Worm (Caenorhabditis elegans) whole organism, L1 larva: Measurements from ENCODE around the gene sms-1.

Experiments used
- C04F5.9 ChIP-seq: sonication (generic microtip); optimal IDR thresholded peaks from 2 replicates; lab custom pipeline; 2016; ENCODE audit warnings: missing genetic modification characterization, missing compliant biosample characterization
- C16A3.4 ChIP-seq: fragments of 150-350 bp; optimal IDR thresholded peaks from 2 replicates; lab custom pipeline; 2014; ENCODE audit warnings: missing biosample characterization, missing genetic modification characterization
- C34B4.2 ChIP-seq: sonication (generic microtip); optimal IDR thresholded peaks from 2 replicates; lab custom pipeline; 2017; ENCODE audit warnings: mild to moderate bottlenecking, missing genetic modification characterization, missing compliant biosample characterization
- F16B12.6 ChIP-seq: fragments of 150-350 bp; optimal IDR thresholded peaks from 2 replicates; lab custom pipeline; 2014; ENCODE audit warnings: missing biosample characterization, missing genetic modification characterization
- ama-1 ChIP-seq: fragments of 150-350 bp; optimal IDR thresholded peaks from 2 replicates; lab custom pipeline; 2014
- blmp-1 ChIP-seq: fragments of 150-350 bp; optimal IDR thresholded peaks from 2 replicates; lab custom pipeline; 2014; ENCODE audit warnings: missing biosample characterization, missing genetic modification characterization
- ceh-8 ChIP-seq: fragments of 200-800 bp; sonication (Bioruptor generic); optimal IDR thresholded peaks from 2 replicates; lab custom pipeline; 2018; ENCODE audit warnings: mild to moderate bottlenecking, missing genetic modification characterization, moderate library complexity, missing compliant biosample characterization
- ceh-82 ChIP-seq, 3 experiments: fragments of 150-350 bp in 1 of 3; sonication (generic microtip) in 2 of 3; optimal IDR thresholded peaks; 2 replicates each; lab custom pipeline; 2014 to 2017; ENCODE audit warnings: missing biosample characterization in 3 of 3, missing genetic modification characterization in 3 of 3
- ceh-90 ChIP-seq: sonication (generic microtip); optimal IDR thresholded peaks from 2 replicates; lab custom pipeline; 2016; ENCODE audit warnings: missing genetic modification characterization, missing compliant biosample characterization
- ces-1 ChIP-seq: fragments of 150-350 bp; optimal IDR thresholded peaks from 2 replicates; lab custom pipeline; 2014; ENCODE audit warnings: missing biosample characterization, missing genetic modification reagents, missing genetic modification characterization
- dpl-1 ChIP-seq, 3 experiments: fragments of 150-350 bp in 2 of 3; sonication (generic microtip) in 1 of 3; optimal IDR thresholded peaks; 2 replicates each; lab custom pipeline; 2014 to 2017; ENCODE audit warnings: missing biosample characterization in 3 of 3, missing genetic modification characterization in 3 of 3, missing genetic modification reagents in 3 of 3
- dsc-1 ChIP-seq: sonication (generic microtip); optimal IDR thresholded peaks from 2 replicates; lab custom pipeline; 2016; ENCODE audit warnings: mild to moderate bottlenecking, missing genetic modification characterization, missing compliant biosample characterization
- efl-1 ChIP-seq, 4 experiments: fragments of 150-350 bp; optimal IDR thresholded peaks in 3 of 4; peaks in 1 of 4; 1 replicate in 1 of 4; 2 replicates in 3 of 4; lab custom pipeline; 2014; ENCODE audit warnings: missing biosample characterization in 2 of 4, missing genetic modification characterization in 2 of 4, missing genetic modification reagents in 2 of 4
- efl-3 ChIP-seq: fragments of 200-800 bp; sonication (Bioruptor generic); optimal IDR thresholded peaks from 2 replicates; lab custom pipeline; 2018; ENCODE audit warnings: mild to moderate bottlenecking, missing genetic modification characterization, missing compliant biosample characterization
- egl-13 ChIP-seq: sonication (generic microtip); optimal IDR thresholded peaks from 2 replicates; lab custom pipeline; 2016; ENCODE audit warnings: missing genotype, missing genetic modification reagents, missing genetic modification characterization, missing compliant biosample characterization
- elt-2 ChIP-seq: sonication (generic microtip); optimal IDR thresholded peaks from 2 replicates; lab custom pipeline; 2016; ENCODE audit warnings: missing genetic modification characterization, mild to moderate bottlenecking, inconsistent platforms, missing compliant biosample characterization, missing genetic modification reagents
- fkh-8 ChIP-seq: sonication (generic microtip); optimal IDR thresholded peaks from 2 replicates; lab custom pipeline; 2016; ENCODE audit warnings: mild to moderate bottlenecking, missing genetic modification characterization, missing compliant biosample characterization
- hlh-17 ChIP-seq: fragments of 200-800 bp; sonication (Bioruptor generic); optimal IDR thresholded peaks from 2 replicates; lab custom pipeline; 2018; ENCODE audit warnings: missing genetic modification characterization, mild to moderate bottlenecking, missing compliant biosample characterization, moderate library complexity, borderline replicate concordance
- irx-1 ChIP-seq: sonication (generic microtip); optimal IDR thresholded peaks from 2 replicates; lab custom pipeline; 2016; ENCODE audit warnings: missing genetic modification characterization, missing compliant biosample characterization
- isw-1 ChIP-seq: fragments of 200-800 bp; sonication (Bioruptor generic); IDR thresholded peaks from 2 replicates; pipeline ENCODE4 v1.3.6; 2022; ENCODE audit warnings: missing genetic modification characterization, missing compliant biosample characterization
- jun-1 ChIP-seq: fragments of 150-350 bp; optimal IDR thresholded peaks from 2 replicates; lab custom pipeline; 2014; ENCODE audit warnings: missing biosample characterization, missing genetic modification reagents, missing genetic modification characterization
- lin-13 ChIP-seq: fragments of 150-350 bp; optimal IDR thresholded peaks from 2 replicates; lab custom pipeline; 2014; ENCODE audit warnings: missing biosample characterization, missing genetic modification reagents, missing genetic modification characterization
- lin-14 ChIP-seq: fragments of 200-800 bp; sonication (Bioruptor generic); optimal IDR thresholded peaks from 2 replicates; lab custom pipeline; 2018; ENCODE audit warnings: mild to moderate bottlenecking, missing genetic modification characterization, moderate library complexity, missing compliant biosample characterization
- lin-15B ChIP-seq: fragments of 150-350 bp; sonication (generic microtip); optimal IDR thresholded peaks from 3 replicates; lab custom pipeline; 2014; ENCODE audit warnings: missing biosample characterization, missing genetic modification characterization
- lin-35 ChIP-seq, 2 experiments: fragments of 150-350 bp; optimal IDR thresholded peaks; 2 replicates each; lab custom pipeline; 2014; ENCODE audit warnings: missing biosample characterization in 2 of 2, missing genetic modification characterization in 2 of 2, missing genetic modification reagents in 2 of 2
- lin-39 ChIP-seq: fragments of 150-350 bp; optimal IDR thresholded peaks from 2 replicates; lab custom pipeline; 2014; ENCODE audit warnings: missing biosample characterization, missing genetic modification reagents, missing genetic modification characterization
- lsy-2 ChIP-seq, 2 experiments: fragments of 150-350 bp; optimal IDR thresholded peaks; 2 replicates each; lab custom pipeline; 2014; ENCODE audit warnings: missing biosample characterization in 2 of 2, missing genetic modification characterization in 2 of 2
- mdl-1 ChIP-seq, 2 experiments: fragments of 150-350 bp; optimal IDR thresholded peaks; 2 replicates each; lab custom pipeline; 2014 to 2017; ENCODE audit warnings: missing biosample characterization in 2 of 2, missing genetic modification characterization in 2 of 2, inconsistent platforms in 1 of 2
- mep-1 ChIP-seq: fragments of 150-350 bp; optimal IDR thresholded peaks from 2 replicates; lab custom pipeline; 2014; ENCODE audit warnings: missing biosample characterization, missing genetic modification characterization
- nhr-12 ChIP-seq: sonication (generic microtip); optimal IDR thresholded peaks from 2 replicates; lab custom pipeline; 2017; ENCODE audit warnings: missing biosample characterization, missing genetic modification characterization
- nhr-19 ChIP-seq: fragments of 200-800 bp; sonication (Bioruptor generic); conservative IDR thresholded peaks from 2 replicates; pipeline ENCODE4 v1.3.6; 2022; ENCODE audit warnings: missing genetic modification characterization, missing compliant biosample characterization
- nhr-20 ChIP-seq: sonication (generic microtip); optimal IDR thresholded peaks from 2 replicates; lab custom pipeline; 2016; ENCODE audit warnings: mild to moderate bottlenecking, missing genetic modification characterization, missing compliant biosample characterization
- nhr-47 ChIP-seq: sonication (generic microtip); optimal IDR thresholded peaks from 2 replicates; lab custom pipeline; 2016; ENCODE audit warnings: mild to moderate bottlenecking, missing genetic modification characterization, moderate library complexity, missing compliant biosample characterization
- nhr-71 ChIP-seq: sonication (generic microtip); optimal IDR thresholded peaks from 2 replicates; lab custom pipeline; 2016; ENCODE audit warnings: mild to moderate bottlenecking, missing genetic modification characterization, moderate library complexity, missing compliant biosample characterization
- nhr-77 ChIP-seq: fragments of 150-350 bp; optimal IDR thresholded peaks from 2 replicates; lab custom pipeline; 2014; ENCODE audit warnings: missing biosample characterization, missing genetic modification characterization
- nhr-85 ChIP-seq: sonication (generic microtip); peaks from one replicate; lab custom pipeline; 2016; ENCODE audit warnings: missing genetic modification characterization, inconsistent platforms, missing compliant biosample characterization
- nhr-90 ChIP-seq: sonication (generic microtip); optimal IDR thresholded peaks from 2 replicates; lab custom pipeline; 2016; ENCODE audit warnings: mild to moderate bottlenecking, missing genetic modification characterization, missing compliant biosample characterization; ENCODE audit not compliant: poor library complexity
- rnt-1 ChIP-seq: sonication (generic microtip); optimal IDR thresholded peaks from 2 replicates; lab custom pipeline; 2016; ENCODE audit warnings: mild to moderate bottlenecking, missing genetic modification characterization, moderate library complexity, missing compliant biosample characterization
- skn-1 ChIP-seq: fragments of 150-350 bp; optimal IDR thresholded peaks from 2 replicates; lab custom pipeline; 2014; ENCODE audit warnings: missing biosample characterization, missing genetic modification characterization
- snu-23 ChIP-seq: sonication (generic microtip); optimal IDR thresholded peaks from 2 replicates; lab custom pipeline; 2016; ENCODE audit warnings: missing genetic modification characterization, missing compliant biosample characterization
- sox-4 ChIP-seq: sonication (generic microtip); optimal IDR thresholded peaks from 2 replicates; lab custom pipeline; 2016; ENCODE audit warnings: missing genetic modification characterization, missing compliant biosample characterization
- sptf-1 ChIP-seq: fragments of 150-350 bp; optimal IDR thresholded peaks from 2 replicates; lab custom pipeline; 2014; ENCODE audit warnings: missing biosample characterization, missing genetic modification characterization
- sup-37 ChIP-seq: fragments of 200-800 bp; sonication (Bioruptor generic); optimal IDR thresholded peaks from 2 replicates; lab custom pipeline; 2018; ENCODE audit warnings: mild to moderate bottlenecking, missing genetic modification characterization, missing compliant biosample characterization
- swsn-7 ChIP-seq: sonication (generic microtip); optimal IDR thresholded peaks from 2 replicates; lab custom pipeline; 2016; ENCODE audit warnings: missing genetic modification characterization, missing compliant biosample characterization
- tbx-2 ChIP-seq: sonication (generic microtip); optimal IDR thresholded peaks from 2 replicates; lab custom pipeline; 2016; ENCODE audit warnings: missing genetic modification characterization, missing compliant biosample characterization
- unc-130 ChIP-seq: fragments of 150-350 bp; optimal IDR thresholded peaks from 2 replicates; lab custom pipeline; 2017; ENCODE audit warnings: missing biosample characterization, missing genetic modification characterization, inconsistent platforms
- unc-62 ChIP-seq: fragments of 150-350 bp; optimal IDR thresholded peaks from 2 replicates; lab custom pipeline; 2014; ENCODE audit warnings: missing biosample characterization, missing genetic modification reagents, missing genetic modification characterization
- unc-86 ChIP-seq: sonication (generic microtip); optimal IDR thresholded peaks from 2 replicates; lab custom pipeline; 2016; ENCODE audit warnings: missing genetic modification characterization, missing compliant biosample characterization
- xbp-1 ChIP-seq: sonication (generic microtip); optimal IDR thresholded peaks from 2 replicates; lab custom pipeline; 2016; ENCODE audit warnings: missing genetic modification characterization, missing compliant biosample characterization
- zip-4 ChIP-seq: fragments of 200-800 bp; sonication (Bioruptor generic); optimal IDR thresholded peaks from 2 replicates; lab custom pipeline; 2018; ENCODE audit warnings: mild to moderate bottlenecking, missing genetic modification characterization, moderate library complexity, missing compliant biosample characterization

sms-1 gene

DNA sequence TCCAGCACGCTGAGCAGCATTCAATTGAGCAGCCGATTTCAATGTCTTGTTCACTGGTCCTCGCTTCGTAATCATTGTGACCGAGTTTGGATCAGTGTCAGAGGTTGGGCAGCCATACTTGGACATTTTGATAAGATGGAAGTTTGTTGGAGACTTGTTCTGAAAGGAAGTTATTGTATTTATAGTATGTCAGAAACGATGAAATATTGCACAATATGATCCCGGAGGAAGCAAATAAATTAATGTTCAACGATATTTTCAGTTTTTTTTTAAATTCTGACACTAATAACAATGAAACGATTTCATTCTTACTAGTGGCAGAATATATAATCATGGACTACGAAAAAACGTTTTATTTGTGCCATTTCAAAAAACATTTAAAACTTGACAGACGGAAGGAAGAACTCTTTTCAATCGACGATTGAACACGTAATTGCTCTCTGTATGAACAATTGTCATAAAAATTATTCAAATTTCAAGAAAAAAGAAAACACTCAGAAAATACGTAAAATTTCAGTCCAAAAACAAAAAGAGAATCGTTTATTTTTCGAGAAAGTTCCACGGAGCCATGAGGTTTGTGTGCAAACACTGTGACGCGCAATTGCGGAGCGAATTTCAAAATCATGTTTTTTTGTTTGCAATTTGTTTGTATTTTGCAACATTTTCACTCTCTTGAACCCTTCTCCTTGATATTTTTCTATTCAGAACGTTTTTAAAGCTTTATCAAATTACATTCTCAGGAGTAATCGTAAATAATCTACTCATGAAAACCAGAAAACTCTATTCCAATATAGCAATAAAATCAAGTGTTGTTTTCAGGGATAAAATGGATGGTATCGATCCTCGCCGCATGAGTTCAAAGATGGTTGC is 17.7 kb downstream of the sms-1 start, which contains the start of the genes mbf-1 and nse-4:
Gene mbf-1, minus strand, starts transcription at position 343 of the 870 bp plus-strand sequence.
Gene nse-4, plus strand, starts transcription at position 820 of the 870 bp plus-strand sequence.
- TF ChIP-seq lin-13 (GFP tag; lab: Kevin White, UChicago) (peak; percentile 44), ceh-82 (tag; optimal IDR thresholded peaks at IDR 0.05; lab: Kevin White, UChicago) (peak; percentile 54 to 60 (median 59)), egl-13 (tag; lab: Kevin White, UChicago) (peak; percentile 45), ama-1 (lab: Kevin White, UChicago) (peak; percentile 36), F16B12.6 (tag; lab: Kevin White, UChicago) (peak; percentile 96), lin-14 (GFP tag; lab: Kevin White, UChicago) (peak; percentile 78), snu-23 (GFP tag; lab: Kevin White, UChicago) (peak; percentile 89), elt-2 (tag; lab: Kevin White, UChicago) (peak; percentile 1), nhr-19 (GFP tag; lab: Robert Waterston, UW) (peak; percentile 55), efl-3 (no peak), nhr-85 (tag; lab: Kevin White, UChicago) (peak; percentile 76), C04F5.9 (tag; lab: Kevin White, UChicago) (peak; percentile 47), nhr-47 (peak; percentile 80), unc-62 (GFP tag; lab: Kevin White, UChicago) (no peak), lin-35 (GFP tag; optimal IDR thresholded peaks at IDR 0.05; lab: Kevin White, UChicago) (peak; percentile 81 to 89), mep-1 (tag; lab: Kevin White, UChicago) (peak; percentile 91), swsn-7 (tag; lab: Kevin White, UChicago) (peak; percentile 81), unc-86 (tag; lab: Kevin White, UChicago) (peak; percentile 39), lin-15B (tag; lab: Kevin White, UChicago) (peak; percentile 46), jun-1 (peak; percentile 20), ces-1 (GFP tag; lab: Kevin White, UChicago) (no peak), dsc-1 (tag; lab: Kevin White, UChicago) (peak; percentile 47), dpl-1 (GFP tag; optimal IDR thresholded peaks at IDR 0.05; lab: Kevin White, UChicago) (peak; percentile 70 to 85 (median 82)), irx-1 (tag; lab: Kevin White, UChicago) (peak; percentile 60), lsy-2 (tag; optimal IDR thresholded peaks at IDR 0.05; lab: Kevin White, UChicago) (peak; percentile 72 to 79), fkh-8 (peak; percentile 31), lin-39 (tag; lab: Kevin White, UChicago) (no peak), nhr-20 (tag; lab: Kevin White, UChicago) (peak; percentile 75), blmp-1 (tag; lab: Kevin White, UChicago) (peak; percentile 55), nhr-77 (tag; lab: Kevin White, UChicago) (peak; percentile 26), sptf-1 (tag; lab: Kevin White, UChicago) (no peak), nhr-90 (peak; percentile 59), ceh-90 (peak; percentile 14), zip-4 (GFP tag; lab: Kevin White, UChicago) (peak; percentile 34), xbp-1 (tag; lab: Kevin White, UChicago) (peak; percentile 79), tbx-2 (tag; lab: Kevin White, UChicago) (peak; percentile 64), nhr-12 (no peak), sup-37 (GFP tag; lab: Kevin White, UChicago) (no peak), efl-1 (optimal IDR thresholded peaks at IDR 0.05; lab: Kevin White, UChicago) (peak; percentile 39 to 78), efl-1 (GFP tag; optimal IDR thresholded peaks at IDR 0.05 in 1 of 2; lab: Kevin White, UChicago) (peak; percentile 85 to 97), isw-1 (peak; percentile 44), mdl-1 (tag; optimal IDR thresholded peaks at IDR 0.05; lab: Kevin White, UChicago) (peak in 1 of 2 experiments; percentile 49), nhr-71 (peak; percentile 81), sox-4 (tag; lab: Kevin White, UChicago) (no peak), C34B4.2 (no peak), rnt-1 (tag; lab: Kevin White, UChicago) (peak; percentile 52), hlh-17 (no peak), ceh-8 (no peak), unc-130 (tag; lab: Kevin White, UChicago) (peak; percentile 45), C16A3.4 (tag; lab: Kevin White, UChicago) (peak; percentile 61), skn-1 (peak; percentile 70)
